Fruit fly (Drosophila melanogaster): ENCODE data around the gene CG4928.

The CG4928 gene

DNA sequence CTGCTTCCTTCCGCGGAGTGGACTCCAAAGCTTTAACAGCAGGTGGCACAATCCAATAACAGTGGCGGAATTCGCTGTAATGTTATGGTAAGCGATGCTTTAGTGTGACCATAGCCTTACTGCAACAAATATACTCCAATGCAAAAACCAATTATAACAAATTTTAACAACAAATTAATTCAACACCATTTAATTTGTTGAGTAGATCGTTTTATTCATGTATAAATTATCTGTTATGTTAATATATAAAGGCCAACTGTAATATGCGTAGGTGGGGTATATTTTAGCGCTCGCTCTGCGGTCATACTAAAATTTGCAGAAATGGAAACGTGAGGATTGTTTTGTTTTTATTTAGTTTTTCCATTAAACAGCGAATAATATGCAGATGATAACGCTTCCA lies 28.7 kb upstream of the CG4928 start, which contains the start of the genes Nprl2 and Polr3I (continued):
- no peak for TF ChIP-seq cg (GFP tag; optimal IDR thresholded peaks at IDR 0.05)
- no peak for TF ChIP-seq CG14860 (GFP tag; IDR thresholded peaks at IDR 0.05; ENCODE audit: partially characterized antibody)
- no peak for TF ChIP-seq CG7745 (tag; optimal IDR thresholded peaks at IDR 0.05)
- TF ChIP-seq bsh (GFP tag; optimal IDR thresholded peaks at IDR 0.05) = no peak
- no peak for TF ChIP-seq CG10366 (GFP tag; IDR thresholded peaks at IDR 0.05)
- TF ChIP-seq repo (GFP tag; optimal IDR thresholded peaks at IDR 0.05) = no peak
- TF ChIP-seq aop (GFP tag; IDR thresholded peaks at IDR 0.05) = no peak
- TF ChIP-seq cwo (GFP tag; optimal IDR thresholded peaks at IDR 0.05) = no peak
- no peak for TF ChIP-seq NfI (GFP tag; optimal IDR thresholded peaks at IDR 0.05)
- TF ChIP-seq CG11695 (GFP tag; IDR thresholded peaks at IDR 0.05) = no peak
- TF ChIP-seq CG8765 (GFP tag; IDR thresholded peaks at IDR 0.05) = no peak
- TF ChIP-seq Stat92E (GFP tag; optimal IDR thresholded peaks at IDR 0.05) = no peak
- no peak for TF ChIP-seq Lim3 (GFP tag; IDR thresholded peaks at IDR 0.05)
- TF ChIP-seq CG2202 (tag; optimal IDR thresholded peaks at IDR 0.05) = no peak
- TF ChIP-seq CG12299 (tag; optimal IDR thresholded peaks at IDR 0.05) = no peak
- no peak for TF ChIP-seq sqz (GFP tag; optimal IDR thresholded peaks at IDR 0.05)
- no peak for TF ChIP-seq scrt (GFP tag; optimal IDR thresholded peaks at IDR 0.05)
- no peak for TF ChIP-seq Taf1 (GFP tag; IDR thresholded peaks at IDR 0.05)
- TF ChIP-seq CG11398 (GFP tag; optimal IDR thresholded peaks at IDR 0.05) = no peak
- TF ChIP-seq CG5180 (GFP tag; optimal IDR thresholded peaks at IDR 0.05) = no peak
- no peak for TF ChIP-seq Dad (GFP tag; optimal IDR thresholded peaks at IDR 0.05)
- TF ChIP-seq NC2α (GFP tag; optimal IDR thresholded peaks at IDR 0.05) = no peak
- TF ChIP-seq CG2889 (GFP tag; IDR thresholded peaks at IDR 0.05) = no peak
- no peak for TF ChIP-seq CG3407 (GFP tag; optimal IDR thresholded peaks at IDR 0.05)
- no peak for TF ChIP-seq CG10321 (GFP tag; IDR thresholded peaks at IDR 0.05)
- TF ChIP-seq CG13894 (tag; optimal IDR thresholded peaks at IDR 0.05) = no peak
- no peak for TF ChIP-seq stc (GFP tag; IDR thresholded peaks at IDR 0.05)
- no peak for TF ChIP-seq CG31365 (tag; optimal IDR thresholded peaks at IDR 0.05)
- TF ChIP-seq Six4 (GFP tag; optimal IDR thresholded peaks at IDR 0.05) = no peak
- TF ChIP-seq CG2199 (GFP tag; IDR thresholded peaks at IDR 0.05) = no peak
- no peak for TF ChIP-seq CG6654 (GFP tag; optimal IDR thresholded peaks at IDR 0.05)
- no peak for TF ChIP-seq CG8281 (tag; optimal IDR thresholded peaks at IDR 0.05)
- TF ChIP-seq E2f2 (GFP tag; IDR thresholded peaks at IDR 0.05) = peak; percentile 29; the same call in 1 of the 2 replicates
- TF ChIP-seq gsb-n (tag; optimal IDR thresholded peaks at IDR 0.05) = no peak

DNA sequence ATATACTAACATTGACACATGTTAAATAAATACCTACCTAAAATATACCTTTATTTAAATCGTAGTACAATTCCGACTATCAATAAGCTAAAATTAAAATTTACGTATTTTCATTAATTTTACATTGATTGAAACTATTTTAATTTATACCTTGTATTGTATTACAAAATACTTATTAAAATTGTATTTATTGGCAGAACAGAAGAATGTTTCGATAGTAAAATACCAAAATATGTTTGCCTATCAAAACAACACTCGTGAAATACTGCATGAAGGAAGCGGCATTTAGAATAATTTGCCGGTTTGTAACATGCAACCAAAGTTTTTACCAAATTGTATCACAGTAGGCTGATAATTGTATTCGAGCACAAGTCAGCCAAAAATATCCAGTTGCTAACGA lies 26.4 kb upstream of the CG4928 start, which contains the start of the genes DENR and CG4880:
Gene DENR (minus strand): TSS at position 10 of the 400 bp plus-strand sequence.
Gene CG4880 (plus strand): TSS at position 268 of the 400 bp plus-strand sequence.
- TF ChIP-seq CG10321 (GFP tag; IDR thresholded peaks at IDR 0.05) (no peak), chm (GFP tag; IDR thresholded peaks at IDR 0.05) (no peak), CG11247 (GFP tag; IDR thresholded peaks at IDR 0.05) (no peak), zen (tag; optimal IDR thresholded peaks at IDR 0.05) (no peak), CG4424 (GFP tag; optimal IDR thresholded peaks at IDR 0.05) (no peak), CG13287 (GFP tag; IDR thresholded peaks at IDR 0.05; ENCODE audit: partially characterized antibody) (peak; percentile 73), CG10267 (tag; optimal IDR thresholded peaks at IDR 0.05) (peak; percentile 3), BtbVII (GFP tag; optimal IDR thresholded peaks at IDR 0.05) (no peak), Dll (GFP tag; IDR thresholded peaks at IDR 0.05; ENCODE audit: partially characterized antibody) (peak; percentile 74), knrl (GFP tag; IDR thresholded peaks at IDR 0.05; ENCODE audit: partially characterized antibody) (peak; percentile 49; the same call in 2 of the 3 replicates), cad (GFP tag; optimal IDR thresholded peaks at IDR 0.05) (no peak), BEAF-32 (GFP tag; optimal IDR thresholded peaks at IDR 0.05) (peak; percentile 74), gfzf (GFP tag; optimal IDR thresholded peaks at IDR 0.05) (peak; percentile 55), Dp (GFP tag; optimal IDR thresholded peaks at IDR 0.05) (peak; percentile 16), CG16813 (GFP tag; IDR thresholded peaks at IDR 0.05; ENCODE audit: partially characterized antibody) (peak; percentile 49; the same call in 2 of the 3 replicates), hbn (GFP tag; IDR thresholded peaks at IDR 0.05; ENCODE audit: partially characterized antibody) (peak; percentile 42; the same call in 1 of the 2 replicates), CG9797 (GFP tag; optimal IDR thresholded peaks at IDR 0.05) (peak; percentile 10), CG2116 (GFP tag; optimal IDR thresholded peaks at IDR 0.05) (peak; percentile 8), MBD-R2 (GFP tag; IDR thresholded peaks at IDR 0.05) (peak; percentile 7; the same call in 1 of the 2 replicates)
